Fruit fly (Drosophila melanogaster): ENCODE measurements around the gene CG34002.

- no peak for TF ChIP-seq CTCF (optimal IDR thresholded peaks at IDR 0.05)
- TF ChIP-seq CG8478 (optimal IDR thresholded peaks at IDR 0.05): no peak
These were observed 38.2 kb upstream of the CG34002 start, which contains the start of gene Ir75b for dm6 chr3L:17820093-17820492.

Measured in S2 (cell line).